Fruit fly (Drosophila melanogaster) whole organism, embryonic: ENCODE measurements around the gene BRWD3.

ENCODE experiments used
- Ada2b ChIP-seq: fragments of 200-800 bp; sonication (Bioruptor generic); IDR thresholded peaks from 2 replicates; pipeline ENCODE4 v1.3.6; 2022; ENCODE audit warnings: missing biosample characterization, missing genetic modification characterization
- CG10321 ChIP-seq: fragments of 200-800 bp; sonication (Bioruptor generic); IDR thresholded peaks from 2 replicates; pipeline ENCODE4 v1.3.6; 2022; ENCODE audit warnings: missing biosample characterization, missing genetic modification characterization
- CG11247 ChIP-seq: fragments of 200-800 bp; sonication (Bioruptor generic); IDR thresholded peaks from 2 replicates; pipeline ENCODE4 v1.3.6; 2022; ENCODE audit warnings: missing biosample characterization, missing genetic modification characterization
- CG11695 ChIP-seq: fragments of 200-800 bp; sonication (Bioruptor generic); IDR thresholded peaks from 3 replicates; pipeline ENCODE4 v1.3.6; 2022; ENCODE audit warnings: missing biosample characterization, missing genetic modification characterization
- CG12219 ChIP-seq: fragments of 200-800 bp; sonication (Bioruptor generic); optimal IDR thresholded peaks from 3 replicates; lab custom pipeline; 2018; ENCODE audit warnings: missing biosample characterization, mild to moderate bottlenecking, missing genetic modification characterization
- CG12391 ChIP-seq: fragments of 200-800 bp; sonication (Bioruptor generic); optimal IDR thresholded peaks from 3 replicates; lab custom pipeline; 2018; ENCODE audit warnings: missing biosample characterization, mild to moderate bottlenecking, missing genetic modification characterization, moderate library complexity
- CG12942 ChIP-seq: fragments of 200-800 bp; sonication (Bioruptor generic); optimal IDR thresholded peaks from 3 replicates; lab custom pipeline; 2016; ENCODE audit warnings: missing biosample characterization, missing genetic modification characterization
- CG14441 ChIP-seq: fragments of 200-800 bp; sonication (Bioruptor generic); IDR thresholded peaks from 2 replicates; pipeline ENCODE4 v1.3.6; 2022; ENCODE audit warnings: missing biosample characterization, missing genetic modification characterization
- CG14710 ChIP-seq: fragments of 200-800 bp; sonication (Bioruptor generic); optimal IDR thresholded peaks from 3 replicates; lab custom pipeline; 2019; ENCODE audit warnings: missing biosample characterization, mild to moderate bottlenecking, missing genetic modification characterization, moderate library complexity
- CG2120 ChIP-seq: fragments of 200-800 bp; sonication (Bioruptor generic); optimal IDR thresholded peaks from 3 replicates; lab custom pipeline; 2016; ENCODE audit warnings: missing biosample characterization, missing genetic modification characterization
- CG30431 ChIP-seq: fragments of 200-800 bp; sonication (Bioruptor generic); optimal IDR thresholded peaks from 2 replicates; lab custom pipeline; 2017; ENCODE audit warnings: missing biosample characterization, missing genetic modification characterization
- CG31388 ChIP-seq: fragments of 200-800 bp; sonication (Bioruptor generic); optimal IDR thresholded peaks from 2 replicates; lab custom pipeline; 2016; ENCODE audit warnings: missing biosample characterization, missing genetic modification characterization
- CG3163 ChIP-seq: fragments of 200-800 bp; sonication (Bioruptor generic); optimal IDR thresholded peaks from 3 replicates; lab custom pipeline; 2016; ENCODE audit warnings: missing biosample characterization, missing genetic modification characterization
- CG33213 ChIP-seq: fragments of 200-800 bp; sonication (Bioruptor generic); optimal IDR thresholded peaks from 3 replicates; lab custom pipeline; 2016; ENCODE audit warnings: missing biosample characterization, missing genetic modification characterization
- CG33557 ChIP-seq: fragments of 200-800 bp; sonication (Bioruptor generic); optimal IDR thresholded peaks from 2 replicates; lab custom pipeline; 2019; ENCODE audit warnings: missing biosample characterization, mild to moderate bottlenecking, missing genetic modification characterization, moderate library complexity
- CG34422 ChIP-seq: fragments of 200-800 bp; sonication (Bioruptor generic); IDR thresholded peaks from 3 replicates; pipeline ENCODE4 v1.3.6; 2022; ENCODE audit warnings: missing biosample characterization, missing genetic modification characterization
- CG3726 ChIP-seq: fragments of 200-800 bp; sonication (Bioruptor generic); IDR thresholded peaks from 3 replicates; pipeline ENCODE4, ENCODE4 v1.3.6; 2022; ENCODE audit warnings: missing biosample characterization, missing genetic modification characterization
- CG3847 ChIP-seq: fragments of 200-800 bp; sonication (Bioruptor generic); IDR thresholded peaks from 2 replicates; pipeline ENCODE4 v1.3.6; 2022; ENCODE audit warnings: missing biosample characterization, missing genetic modification characterization
- CG4854 ChIP-seq: fragments of 200-800 bp; sonication (Bioruptor generic); optimal IDR thresholded peaks from 2 replicates; lab custom pipeline; 2016; ENCODE audit warnings: missing biosample characterization, missing genetic modification characterization, inconsistent platforms
- CG6689 ChIP-seq: fragments of 200-800 bp; sonication (Bioruptor generic); IDR thresholded peaks from 2 replicates; pipeline ENCODE4 v1.3.6; 2022; ENCODE audit warnings: missing biosample characterization, missing genetic modification characterization
- CG7357 ChIP-seq: fragments of 200-800 bp; sonication (Bioruptor generic); IDR thresholded peaks from 3 replicates; pipeline ENCODE4 v1.3.6; 2022; ENCODE audit warnings: missing biosample characterization, missing genetic modification characterization
- CG7745 ChIP-seq: fragments of 200-800 bp; sonication (Bioruptor generic); optimal IDR thresholded peaks from 2 replicates; lab custom pipeline; 2018; ENCODE audit warnings: missing biosample characterization, mild to moderate bottlenecking, missing genetic modification characterization, moderate library complexity
- CG9215 ChIP-seq: fragments of 200-800 bp; sonication (Bioruptor generic); IDR thresholded peaks from 2 replicates; pipeline ENCODE4 v1.3.6; 2022; ENCODE audit warnings: missing biosample characterization, missing genetic modification characterization
- CG9797 ChIP-seq: fragments of 200-800 bp; sonication (Bioruptor generic); optimal IDR thresholded peaks from 3 replicates; lab custom pipeline; 2018; ENCODE audit warnings: missing biosample characterization, mild to moderate bottlenecking, missing genetic modification characterization
- CrebB ChIP-seq: fragments of 200-800 bp; sonication (Bioruptor generic); optimal IDR thresholded peaks from 3 replicates; lab custom pipeline; 2018; ENCODE audit warnings: missing biosample characterization, mild to moderate bottlenecking, missing genetic modification characterization
- Doc3 ChIP-seq: fragments of 200-800 bp; sonication (Bioruptor generic); IDR thresholded peaks from 3 replicates; pipeline ENCODE4 v1.3.6; 2022; ENCODE audit warnings: missing biosample characterization, missing genetic modification characterization; ENCODE audit not compliant: partially characterized antibody
- Hmr ChIP-seq: fragments of 200-800 bp; sonication (Bioruptor generic); optimal IDR thresholded peaks from 3 replicates; lab custom pipeline; 2017; ENCODE audit warnings: mild to moderate bottlenecking, missing biosample characterization, missing genetic modification reagents, missing genetic modification characterization
- Lpt ChIP-seq: fragments of >200 bp; optimal IDR thresholded peaks from 2 replicates; lab custom pipeline; 2018; ENCODE audit warnings: missing biosample characterization, missing genetic modification characterization
- Med ChIP-seq: fragments of 200-800 bp; sonication (Bioruptor generic); peaks from one replicate; lab custom pipeline; 2016; ENCODE audit warnings: missing biosample characterization, missing genetic modification characterization, mild to moderate bottlenecking, inconsistent platforms, moderate library complexity
- NC2α ChIP-seq: fragments of 200-800 bp; sonication (Bioruptor generic); optimal IDR thresholded peaks from 2 replicates; lab custom pipeline; 2016; ENCODE audit warnings: missing biosample characterization, missing genetic modification characterization
- Oli ChIP-seq: fragments of 200-800 bp; sonication (Bioruptor generic); optimal IDR thresholded peaks from 2 replicates; lab custom pipeline; 2018; ENCODE audit warnings: missing biosample characterization, mild to moderate bottlenecking, missing genetic modification characterization, moderate library complexity
- Sry-δ ChIP-seq: fragments of 200-800 bp; sonication (Bioruptor generic); optimal IDR thresholded peaks from 2 replicates; lab custom pipeline; 2016; ENCODE audit warnings: missing biosample characterization, missing genetic modification characterization
- chif ChIP-seq, 2 experiments: fragments of 200-800 bp; sonication (Bioruptor generic); optimal IDR thresholded peaks; 3 replicates each; lab custom pipeline; 2016; ENCODE audit warnings: missing biosample characterization in 2 of 2, missing genetic modification characterization in 2 of 2
- danr ChIP-seq: fragments of 200-800 bp; sonication (Bioruptor generic); IDR thresholded peaks from 2 replicates; pipeline ENCODE4 v1.3.6; 2022; ENCODE audit warnings: missing biosample characterization, missing genetic modification characterization
- dm ChIP-seq: fragments of 200-800 bp; sonication (Bioruptor generic); optimal IDR thresholded peaks from 3 replicates; lab custom pipeline; 2016; ENCODE audit warnings: missing biosample characterization, missing genetic modification characterization
- dysf ChIP-seq: fragments of 200-800 bp; sonication (Bioruptor generic); IDR thresholded peaks from 3 replicates; pipeline ENCODE4 v1.3.6; 2022; ENCODE audit warnings: missing biosample characterization, missing genetic modification characterization
- fd3F ChIP-seq: fragments of 200-800 bp; sonication (Bioruptor generic); optimal IDR thresholded peaks from 2 replicates; lab custom pipeline; 2018; ENCODE audit warnings: missing biosample characterization, mild to moderate bottlenecking, missing genetic modification characterization, moderate library complexity
- hkb ChIP-seq, 2 experiments: fragments of 200-800 bp in 1 of 2; fragments of >200 bp in 1 of 2; sonication (Bioruptor generic) in 1 of 2; IDR thresholded peaks in 1 of 2; optimal IDR thresholded peaks in 1 of 2; 2 replicates each; pipeline versions ENCODE4 v1.3.6 to Lab custom; 2017 to 2022; ENCODE audit warnings: missing biosample characterization in 1 of 2, missing genetic modification characterization in 1 of 2
- kay ChIP-seq: fragments of 200-800 bp; sonication (Bioruptor generic); optimal IDR thresholded peaks from 2 replicates; lab custom pipeline; 2016; ENCODE audit warnings: missing biosample characterization, missing genetic modification characterization
- lmd ChIP-seq: fragments of 200-800 bp; sonication (Bioruptor generic); IDR thresholded peaks from 2 replicates; pipeline ENCODE4 v1.3.6; 2022; ENCODE audit warnings: missing biosample characterization, missing genetic modification characterization
- lov ChIP-seq, 2 experiments: fragments of 200-800 bp in 1 of 2; fragments of >200 bp in 1 of 2; sonication (Bioruptor generic) in 1 of 2; IDR thresholded peaks in 1 of 2; optimal IDR thresholded peaks in 1 of 2; 2 replicates in 1 of 2; 3 replicates in 1 of 2; pipeline versions ENCODE4 v1.3.6 to Lab custom; 2017 to 2022; ENCODE audit warnings: missing biosample characterization in 1 of 2, missing genetic modification characterization in 1 of 2
- nerfin-2 ChIP-seq: fragments of 200-800 bp; sonication (Bioruptor generic); IDR thresholded peaks from 2 replicates; pipeline ENCODE4 v1.3.6; 2022; ENCODE audit warnings: missing biosample characterization, missing genetic modification characterization; ENCODE audit not compliant: partially characterized antibody
- pb ChIP-seq: fragments of 200-800 bp; sonication (Bioruptor generic); optimal IDR thresholded peaks from 3 replicates; lab custom pipeline; 2016; ENCODE audit warnings: missing biosample characterization, missing genetic modification characterization
- peb ChIP-seq: fragments of 200-800 bp; sonication (Bioruptor generic); IDR thresholded peaks from 2 replicates; pipeline ENCODE4 v1.3.6; 2022; ENCODE audit warnings: missing biosample characterization, missing genetic modification characterization
- phol ChIP-seq: fragments of 200-800 bp; sonication (Bioruptor generic); optimal IDR thresholded peaks from 3 replicates; lab custom pipeline; 2018; ENCODE audit warnings: missing biosample characterization, mild to moderate bottlenecking, missing genetic modification characterization, moderate library complexity
- sima ChIP-seq: fragments of 200-800 bp; sonication (Bioruptor generic); optimal IDR thresholded peaks from 2 replicates; lab custom pipeline; 2016; ENCODE audit warnings: missing biosample characterization, missing genetic modification characterization
- slbo ChIP-seq: fragments of 200-800 bp; sonication (Bioruptor generic); IDR thresholded peaks from 2 replicates; pipeline ENCODE4 v1.3.6; 2022; ENCODE audit warnings: missing biosample characterization, missing genetic modification characterization
- tgo ChIP-seq: fragments of 200-800 bp; sonication (Bioruptor generic); IDR thresholded peaks from 3 replicates; pipeline ENCODE4 v1.3.6; 2022; ENCODE audit warnings: missing biosample characterization, missing genetic modification characterization
- vvl ChIP-seq: fragments of 200-800 bp; sonication (Bioruptor generic); IDR thresholded peaks from 2 replicates; pipeline ENCODE4 v1.3.6; 2022; ENCODE audit warnings: missing biosample characterization, missing genetic modification characterization
- yki ChIP-seq: fragments of >200 bp; optimal IDR thresholded peaks from 3 replicates; lab custom pipeline; 2018
- zf30C ChIP-seq: fragments of 200-800 bp; sonication (Bioruptor generic); optimal IDR thresholded peaks from 3 replicates; lab custom pipeline; 2018; ENCODE audit warnings: missing biosample characterization, mild to moderate bottlenecking, missing genetic modification characterization

Gene BRWD3

dm6 chr3R:24303060-24303459 lies 15.7 kb upstream of the BRWD3 start (continued):
- peak; percentile 0 for TF ChIP-seq CG30431
- peak; percentile 11 for TF ChIP-seq phol (tag; lab: Kevin White, UChicago)
- TF ChIP-seq CG14441 (GFP tag; lab: Robert Waterston, UW), result peak; percentile 49; the same call in 1 of the 2 replicates
- peak; percentile 7 for TF ChIP-seq CG12391
- no peak for TF ChIP-seq CG7745 (tag; lab: Kevin White, UChicago)
- TF ChIP-seq Ada2b (GFP tag; lab: Robert Waterston, UW), result peak; percentile 45
- no peak for TF ChIP-seq CG3847 (GFP tag; lab: Robert Waterston, UW)
- peak; percentile 30; the same call in 1 of the 2 replicates for TF ChIP-seq vvl (GFP tag; lab: Robert Waterston, UW)
- TF ChIP-seq sima (GFP tag; lab: Kevin White, UChicago), result no peak
- no peak for TF ChIP-seq hkb (optimal IDR thresholded peaks at IDR 0.05; lab: Kevin White, UChicago)
- TF ChIP-seq hkb (GFP tag; IDR thresholded peaks at IDR 0.05; lab: Robert Waterston, UW), result peak; percentile 52; the same call in 1 of the 2 replicates
- TF ChIP-seq Med (GFP tag; lab: Kevin White, UChicago), result peak; percentile 37
- TF ChIP-seq nerfin-2 (GFP tag; lab: Robert Waterston, UW), result no peak
- peak; percentile 30 for TF ChIP-seq CG2120
- TF ChIP-seq CG7357 (GFP tag; lab: Robert Waterston, UW), result peak; percentile 31; the same call in 1 of the 3 replicates
- peak; percentile 54 for TF ChIP-seq slbo (GFP tag; lab: Robert Waterston, UW)
- no peak for TF ChIP-seq CG4854 (GFP tag; lab: Kevin White, UChicago)
- TF ChIP-seq CG34422 (GFP tag; lab: Robert Waterston, UW), result no peak
- TF ChIP-seq tgo (GFP tag; lab: Robert Waterston, UW), result peak; percentile 41; the same call in 1 of the 3 replicates
- TF ChIP-seq pb (GFP tag; lab: Kevin White, UChicago), result no peak

DNA sequence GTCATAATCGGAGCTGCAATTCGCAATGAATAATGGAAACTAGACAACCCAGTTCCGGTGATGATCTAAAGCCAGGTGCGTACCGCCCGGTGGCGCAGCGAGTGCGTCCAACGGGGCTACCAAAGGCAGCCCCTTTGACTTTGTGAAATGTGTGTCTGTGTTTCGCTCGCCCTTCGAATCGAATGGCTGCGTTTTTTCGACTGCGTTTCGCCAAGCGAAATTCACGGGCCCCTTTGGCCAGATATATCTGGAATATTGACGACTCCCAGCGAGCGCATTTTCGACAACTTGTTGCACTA lies 232 bp downstream of the BRWD3 start:
- TF ChIP-seq Sry-δ (no peak), lov (optimal IDR thresholded peaks at IDR 0.05; lab: Kevin White, UChicago) (no peak), lov (GFP tag; IDR thresholded peaks at IDR 0.05; lab: Robert Waterston, UW) (no peak), NC2α (GFP tag; lab: Kevin White, UChicago) (no peak), yki (no peak), lmd (GFP tag; lab: Robert Waterston, UW) (no peak), Doc3 (GFP tag; lab: Robert Waterston, UW) (0 out of 3 replicates have a peak, but pooled peaks have one; percentile 43), CG12942 (GFP tag; lab: Kevin White, UChicago) (no peak), kay (no peak), Hmr (no peak), CG34422 (GFP tag; lab: Robert Waterston, UW) (0 out of 3 replicates have a peak, but pooled peaks have one; percentile 5), CG12219 (GFP tag; lab: Kevin White, UChicago) (no peak), CrebB (no peak), CG33213 (GFP tag; lab: Kevin White, UChicago) (no peak), dm (no peak), CG11247 (GFP tag; lab: Robert Waterston, UW) (no peak), fd3F (GFP tag; lab: Kevin White, UChicago) (no peak), dysf (GFP tag; lab: Robert Waterston, UW) (no peak), CG3726 (GFP tag; lab: Robert Waterston, UW) (no peak), CG33557 (GFP tag; lab: Kevin White, UChicago) (no peak), CG31388 (GFP tag; lab: Kevin White, UChicago) (no peak), chif (GFP tag; optimal IDR thresholded peaks at IDR 0.05; lab: Kevin White, UChicago) (no peak), danr (GFP tag; lab: Robert Waterston, UW) (no peak), CG11695 (no peak), peb (no peak), CG9215 (no peak), Lpt (no peak), CG10321 (GFP tag; lab: Robert Waterston, UW) (no peak), CG6689 (GFP tag; lab: Robert Waterston, UW) (no peak), Oli (no peak), CG3163 (GFP tag; lab: Kevin White, UChicago) (no peak), zf30C (GFP tag; lab: Kevin White, UChicago) (no peak), CG14710 (tag; lab: Kevin White, UChicago) (no peak), CG9797 (GFP tag; lab: Kevin White, UChicago) (no peak)
